Fruit fly (Drosophila melanogaster) whole organism, embryonic: ENCODE data around the gene Gr64b.

Experiments used
- ATbp ChIP-seq: fragments of 200-800 bp; sonication (Bioruptor generic); optimal IDR thresholded peaks from 2 replicates; lab custom pipeline; 2017; ENCODE audit warnings: missing biosample characterization, mild to moderate bottlenecking, missing genetic modification characterization, missing genetic modification reagents
- Ada2b ChIP-seq: fragments of 200-800 bp; sonication (Bioruptor generic); IDR thresholded peaks from 2 replicates; pipeline ENCODE4 v1.3.6; 2022; ENCODE audit warnings: missing biosample characterization, missing genetic modification characterization
- Aef1 ChIP-seq: fragments of 200-800 bp; sonication (Bioruptor generic); IDR thresholded peaks from 3 replicates; pipeline ENCODE4 v1.3.6; 2022; ENCODE audit warnings: missing biosample characterization, missing genetic modification characterization
- Atf6 ChIP-seq: fragments of 200-800 bp; sonication (Bioruptor generic); IDR thresholded peaks from 2 replicates; pipeline ENCODE4 v1.3.6; 2022; ENCODE audit warnings: missing biosample characterization, missing genetic modification characterization
- CG10565 ChIP-seq: fragments of 200-800 bp; sonication (Bioruptor generic); optimal IDR thresholded peaks from 3 replicates; lab custom pipeline; 2016; ENCODE audit warnings: missing biosample characterization, mild to moderate bottlenecking, missing genetic modification characterization
- CG11093 ChIP-seq: fragments of 200-800 bp; sonication (Bioruptor generic); IDR thresholded peaks from 3 replicates; pipeline ENCODE4 v1.3.6; 2022; ENCODE audit warnings: missing biosample characterization, missing genetic modification characterization
- CG11504 ChIP-seq: fragments of 200-800 bp; sonication (Bioruptor generic); optimal IDR thresholded peaks from 3 replicates; lab custom pipeline; 2019; ENCODE audit warnings: missing biosample characterization, mild to moderate bottlenecking, missing genetic modification characterization, moderate library complexity
- CG12219 ChIP-seq: fragments of 200-800 bp; sonication (Bioruptor generic); optimal IDR thresholded peaks from 3 replicates; lab custom pipeline; 2018; ENCODE audit warnings: missing biosample characterization, mild to moderate bottlenecking, missing genetic modification characterization
- CG13123 ChIP-seq: fragments of 200-800 bp; sonication (Bioruptor generic); optimal IDR thresholded peaks from 2 replicates; lab custom pipeline; 2016; ENCODE audit warnings: missing biosample characterization, missing genetic modification characterization
- CG14710 ChIP-seq: fragments of 200-800 bp; sonication (Bioruptor generic); optimal IDR thresholded peaks from 3 replicates; lab custom pipeline; 2019; ENCODE audit warnings: missing biosample characterization, mild to moderate bottlenecking, missing genetic modification characterization, moderate library complexity
- CG14965 ChIP-seq: fragments of 200-800 bp; sonication (Bioruptor generic); optimal IDR thresholded peaks from 2 replicates; lab custom pipeline; 2016; ENCODE audit warnings: missing biosample characterization, missing genetic modification characterization, borderline replicate concordance
- CG1529 ChIP-seq: fragments of 200-800 bp; sonication (Bioruptor generic); optimal IDR thresholded peaks from 3 replicates; lab custom pipeline; 2018; ENCODE audit warnings: missing biosample characterization, missing genetic modification characterization
- CG17186 ChIP-seq: fragments of 200-800 bp; sonication (Bioruptor generic); optimal IDR thresholded peaks from 3 replicates; lab custom pipeline; 2017; ENCODE audit warnings: missing biosample characterization, missing genetic modification reagents, missing genetic modification characterization
- CG17385 ChIP-seq: fragments of 200-800 bp; sonication (Bioruptor generic); optimal IDR thresholded peaks from 3 replicates; lab custom pipeline; 2018; ENCODE audit warnings: missing biosample characterization, mild to moderate bottlenecking, missing genetic modification characterization
- CG18476 ChIP-seq: fragments of 200-800 bp; sonication (Bioruptor generic); optimal IDR thresholded peaks from 2 replicates; lab custom pipeline; 2016; ENCODE audit warnings: missing biosample characterization, mild to moderate bottlenecking, missing genetic modification characterization
- CG30431 ChIP-seq: fragments of 200-800 bp; sonication (Bioruptor generic); optimal IDR thresholded peaks from 2 replicates; lab custom pipeline; 2017; ENCODE audit warnings: missing biosample characterization, missing genetic modification characterization
- CG3407 ChIP-seq: fragments of 200-800 bp; sonication (Bioruptor generic); optimal IDR thresholded peaks from 2 replicates; lab custom pipeline; 2018; ENCODE audit warnings: missing biosample characterization, mild to moderate bottlenecking, missing genetic modification characterization
- CG3726 ChIP-seq: fragments of 200-800 bp; sonication (Bioruptor generic); IDR thresholded peaks from 3 replicates; pipeline ENCODE4, ENCODE4 v1.3.6; 2022; ENCODE audit warnings: missing biosample characterization, missing genetic modification characterization
- CG6689 ChIP-seq: fragments of 200-800 bp; sonication (Bioruptor generic); IDR thresholded peaks from 2 replicates; pipeline ENCODE4 v1.3.6; 2022; ENCODE audit warnings: missing biosample characterization, missing genetic modification characterization
- CG7271 ChIP-seq: fragments of 200-800 bp; sonication (Bioruptor generic); optimal IDR thresholded peaks from 2 replicates; lab custom pipeline; 2018; ENCODE audit warnings: missing biosample characterization, mild to moderate bottlenecking, missing genetic modification characterization, moderate library complexity
- CG7963 ChIP-seq: fragments of 200-800 bp; sonication (Bioruptor generic); IDR thresholded peaks from 3 replicates; pipeline ENCODE4 v1.3.6; 2022; ENCODE audit warnings: missing biosample characterization, missing genetic modification characterization; ENCODE audit not compliant: partially characterized antibody
- CG9797 ChIP-seq: fragments of 200-800 bp; sonication (Bioruptor generic); optimal IDR thresholded peaks from 3 replicates; lab custom pipeline; 2018; ENCODE audit warnings: missing biosample characterization, mild to moderate bottlenecking, missing genetic modification characterization
- Camta ChIP-seq: fragments of 200-800 bp; sonication (Bioruptor generic); optimal IDR thresholded peaks from 2 replicates; lab custom pipeline; 2016; ENCODE audit warnings: missing biosample characterization, missing genetic modification characterization
- GATAe ChIP-seq: fragments of 200-800 bp; sonication (Bioruptor generic); conservative IDR thresholded peaks from 2 replicates; pipeline ENCODE4 v1.3.6; 2022; ENCODE audit warnings: missing biosample characterization, missing genetic modification characterization
- HLH3B ChIP-seq: fragments of 200-800 bp; sonication (Bioruptor generic); IDR thresholded peaks from 2 replicates; pipeline ENCODE4 v1.3.6; 2022; ENCODE audit warnings: missing biosample characterization, missing genetic modification characterization
- Hand ChIP-seq: fragments of 200-800 bp; sonication (Bioruptor generic); optimal IDR thresholded peaks from 2 replicates; lab custom pipeline; 2017; ENCODE audit warnings: mild to moderate bottlenecking, missing biosample characterization, missing genetic modification reagents, missing genetic modification characterization
- Hr3 ChIP-seq: fragments of 200-800 bp; sonication (Bioruptor generic); optimal IDR thresholded peaks from 3 replicates; lab custom pipeline; 2016; ENCODE audit warnings: missing biosample characterization, missing genetic modification characterization
- MBD-R2 ChIP-seq: fragments of 200-800 bp; sonication (Bioruptor generic); IDR thresholded peaks from 2 replicates; pipeline ENCODE4 v1.3.6; 2022; ENCODE audit warnings: missing biosample characterization, missing genetic modification characterization
- MESR4 ChIP-seq: fragments of 200-800 bp; sonication (Bioruptor generic); optimal IDR thresholded peaks from 2 replicates; lab custom pipeline; 2018; ENCODE audit warnings: missing biosample characterization, mild to moderate bottlenecking, missing genetic modification characterization, moderate library complexity
- Rfx ChIP-seq: fragments of 200-800 bp; sonication (Bioruptor generic); IDR thresholded peaks from 2 replicates; pipeline ENCODE4 v1.3.6; 2022; ENCODE audit warnings: missing biosample characterization, missing genetic modification characterization
- ara ChIP-seq: fragments of 200-800 bp; sonication (Bioruptor generic); IDR thresholded peaks from 2 replicates; pipeline ENCODE4 v1.3.6; 2022; ENCODE audit warnings: missing biosample characterization, missing genetic modification characterization
- bbx ChIP-seq: fragments of 200-800 bp; sonication (Bioruptor generic); IDR thresholded peaks from 2 replicates; pipeline ENCODE4 v1.3.6; 2022; ENCODE audit warnings: missing biosample characterization, missing genetic modification characterization; ENCODE audit not compliant: partially characterized antibody
- dan ChIP-seq: fragments of 200-800 bp; sonication (Bioruptor generic); IDR thresholded peaks from 2 replicates; pipeline ENCODE4 v1.3.6; 2022; ENCODE audit warnings: missing biosample characterization, missing genetic modification characterization
- dimm ChIP-seq: fragments of 200-800 bp; sonication (Bioruptor generic); IDR thresholded peaks from 2 replicates; pipeline ENCODE4 v1.3.6; 2022; ENCODE audit warnings: missing biosample characterization, missing genetic modification characterization
- dm ChIP-seq: fragments of 200-800 bp; sonication (Bioruptor generic); optimal IDR thresholded peaks from 3 replicates; lab custom pipeline; 2016; ENCODE audit warnings: missing biosample characterization, missing genetic modification characterization
- dmrt11E ChIP-seq: fragments of 200-800 bp; sonication (Bioruptor generic); optimal IDR thresholded peaks from 3 replicates; lab custom pipeline; 2018; ENCODE audit warnings: missing biosample characterization, mild to moderate bottlenecking, missing genetic modification characterization, moderate library complexity
- hkb ChIP-seq, 2 experiments: fragments of 200-800 bp in 1 of 2; fragments of >200 bp in 1 of 2; sonication (Bioruptor generic) in 1 of 2; IDR thresholded peaks in 1 of 2; optimal IDR thresholded peaks in 1 of 2; 2 replicates each; pipeline versions ENCODE4 v1.3.6 to Lab custom; 2017 to 2022; ENCODE audit warnings: missing biosample characterization in 1 of 2, missing genetic modification characterization in 1 of 2
- insv ChIP-seq, 2 experiments: fragments of 200-800 bp; sonication (Bioruptor generic); optimal IDR thresholded peaks; 3 replicates each; lab custom pipeline; 2016 to 2018; ENCODE audit warnings: missing biosample characterization in 2 of 2, missing genetic modification characterization in 2 of 2
- inv ChIP-seq: fragments of 200-800 bp; sonication (Bioruptor generic); IDR thresholded peaks from 2 replicates; pipeline ENCODE4 v1.3.6; 2022; ENCODE audit warnings: missing biosample characterization, missing genetic modification characterization; ENCODE audit not compliant: partially characterized antibody
- kay ChIP-seq: fragments of 200-800 bp; sonication (Bioruptor generic); optimal IDR thresholded peaks from 2 replicates; lab custom pipeline; 2016; ENCODE audit warnings: missing biosample characterization, missing genetic modification characterization
- lola ChIP-seq, 3 experiments: fragments of >200 bp in 2 of 3; fragments of 200-800 bp in 1 of 3; sonication (Bioruptor generic) in 1 of 3; optimal IDR thresholded peaks; 2 replicates each; lab custom pipeline; 2017 to 2019; ENCODE audit warnings: missing biosample characterization in 3 of 3, missing genetic modification characterization in 3 of 3, mild to moderate bottlenecking in 1 of 3, moderate library complexity in 1 of 3
- lov ChIP-seq, 2 experiments: fragments of 200-800 bp in 1 of 2; fragments of >200 bp in 1 of 2; sonication (Bioruptor generic) in 1 of 2; IDR thresholded peaks in 1 of 2; optimal IDR thresholded peaks in 1 of 2; 2 replicates in 1 of 2; 3 replicates in 1 of 2; pipeline versions ENCODE4 v1.3.6 to Lab custom; 2017 to 2022; ENCODE audit warnings: missing biosample characterization in 1 of 2, missing genetic modification characterization in 1 of 2
- pan ChIP-seq, 4 experiments: fragments of >200 bp in 3 of 4; fragments of 200-800 bp in 1 of 4; sonication (Bioruptor generic) in 1 of 4; optimal IDR thresholded peaks in 3 of 4; IDR thresholded peaks in 1 of 4; 2 replicates each; pipeline versions ENCODE4 v1.3.6 to Lab custom; 2017 to 2022; ENCODE audit warnings: missing biosample characterization in 2 of 4, missing genetic modification characterization in 2 of 4, mixed read lengths in 1 of 4
- peb ChIP-seq: fragments of 200-800 bp; sonication (Bioruptor generic); IDR thresholded peaks from 2 replicates; pipeline ENCODE4 v1.3.6; 2022; ENCODE audit warnings: missing biosample characterization, missing genetic modification characterization
- pita ChIP-seq: fragments of 200-800 bp; sonication (Bioruptor generic); optimal IDR thresholded peaks from 2 replicates; lab custom pipeline; 2017; ENCODE audit warnings: missing biosample characterization, mild to moderate bottlenecking, missing genetic modification characterization
- row ChIP-seq: fragments of 200-800 bp; sonication (Bioruptor generic); IDR thresholded peaks from 3 replicates; pipeline ENCODE4 v1.3.6; 2022; ENCODE audit warnings: missing biosample characterization, missing genetic modification characterization
- sna ChIP-seq: fragments of 200-800 bp; sonication (Bioruptor generic); IDR thresholded peaks from 2 replicates; pipeline ENCODE4 v1.3.6; 2022; ENCODE audit warnings: missing biosample characterization, missing genetic modification characterization; ENCODE audit not compliant: partially characterized antibody
- stwl ChIP-seq: fragments of 200-800 bp; sonication (Bioruptor generic); optimal IDR thresholded peaks from 3 replicates; lab custom pipeline; 2018; ENCODE audit warnings: missing biosample characterization, mild to moderate bottlenecking, missing genetic modification characterization, moderate library complexity
- vfl ChIP-seq: fragments of 200-800 bp; sonication (Bioruptor generic); optimal IDR thresholded peaks from 2 replicates; lab custom pipeline; 2016; ENCODE audit warnings: missing biosample characterization, missing genetic modification characterization

Gene Gr64b

DNA sequence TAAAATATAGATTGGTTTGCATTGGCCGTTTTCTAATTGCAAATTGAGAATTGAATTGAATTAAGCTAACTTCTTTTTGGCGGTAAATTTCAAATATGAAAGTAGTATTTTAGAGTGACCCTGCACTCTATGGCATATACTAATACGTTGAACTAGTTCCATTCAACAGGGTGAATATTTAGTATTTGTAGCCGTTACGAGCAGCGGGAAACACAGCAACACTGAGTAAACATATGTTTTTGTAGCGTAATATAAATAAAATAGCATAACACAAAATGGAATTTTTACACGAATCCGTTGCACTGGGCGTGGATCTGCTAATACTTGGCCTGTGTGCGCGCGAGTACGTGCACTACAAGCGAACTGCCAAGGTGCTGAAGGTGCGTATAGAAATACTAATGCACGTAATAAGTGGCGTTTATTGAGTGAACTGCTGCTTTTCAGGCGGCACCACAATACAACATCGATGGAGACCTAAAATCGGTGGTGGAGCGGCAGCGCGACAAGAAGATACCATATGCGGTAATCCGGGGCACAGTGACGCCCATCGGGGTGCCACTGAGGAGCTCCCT lies 7.1 kb upstream of the Gr64b start, which contains the start of gene Mul1 (continued):
- TF ChIP-seq Hr3 (no peak), CG7271 (tag; lab: Kevin White, UChicago) (no peak), CG9797 (GFP tag; lab: Kevin White, UChicago) (peak; percentile 78), dimm (no peak), CG10565 (GFP tag; lab: Kevin White, UChicago) (no peak), lola (GFP tag; optimal IDR thresholded peaks at IDR 0.05; lab: Kevin White, UChicago) (no peak), CG17385 (no peak), Camta (GFP tag; lab: Kevin White, UChicago) (no peak), ATbp (GFP tag; lab: Kevin White, UChicago) (no peak), CG18476 (no peak), vfl (GFP tag; lab: Kevin White, UChicago) (no peak), pita (GFP tag; lab: Kevin White, UChicago) (no peak), peb (no peak), CG7963 (GFP tag; lab: Robert Waterston, UW) (no peak), CG30431 (GFP tag; lab: Kevin White, UChicago) (no peak), Rfx (GFP tag; lab: Robert Waterston, UW) (no peak), pan (optimal IDR thresholded peaks at IDR 0.05; lab: Kevin White, UChicago) (no peak), pan (GFP tag; optimal IDR thresholded peaks at IDR 0.05 in 1 of 2, IDR thresholded peaks at IDR 0.05 in 1 of 2) (no peak), CG3726 (no peak), kay (GFP tag; lab: Kevin White, UChicago) (no peak), inv (no peak), dm (GFP tag; lab: Kevin White, UChicago) (no peak), dmrt11E (tag; lab: Kevin White, UChicago) (no peak), CG6689 (no peak), Hand (GFP tag; lab: Kevin White, UChicago) (no peak), CG14710 (tag; lab: Kevin White, UChicago) (peak; percentile 56), HLH3B (GFP tag; lab: Robert Waterston, UW) (no peak), GATAe (GFP tag; lab: Robert Waterston, UW) (no peak), ara (GFP tag; lab: Robert Waterston, UW) (no peak), CG3407 (GFP tag; lab: Kevin White, UChicago) (no peak), CG14965 (no peak), insv (GFP tag; optimal IDR thresholded peaks at IDR 0.05; lab: Kevin White, UChicago) (no peak), Ada2b (GFP tag; lab: Robert Waterston, UW) (no peak), stwl (tag; lab: Kevin White, UChicago) (peak; percentile 86), lov (optimal IDR thresholded peaks at IDR 0.05; lab: Kevin White, UChicago) (no peak), lov (GFP tag; IDR thresholded peaks at IDR 0.05; lab: Robert Waterston, UW) (no peak), MESR4 (GFP tag; lab: Kevin White, UChicago) (peak; percentile 54), Atf6 (GFP tag; lab: Robert Waterston, UW) (no peak), CG17186 (peak; percentile 24), CG13123 (no peak), Aef1 (GFP tag; lab: Robert Waterston, UW) (no peak), bbx (GFP tag; lab: Robert Waterston, UW) (no peak), hkb (optimal IDR thresholded peaks at IDR 0.05; lab: Kevin White, UChicago) (no peak), hkb (GFP tag; IDR thresholded peaks at IDR 0.05; lab: Robert Waterston, UW) (0 out of 2 replicates have a peak, but pooled peaks have one; percentile 8), CG12219 (GFP tag; lab: Kevin White, UChicago) (no peak), CG11504 (tag; lab: Kevin White, UChicago) (no peak), CG1529 (GFP tag; lab: Kevin White, UChicago) (no peak), sna (no peak), row (peak; percentile 27; the same call in 1 of the 3 replicates), dan (GFP tag; lab: Robert Waterston, UW) (no peak), CG11093 (GFP tag; lab: Robert Waterston, UW) (no peak), MBD-R2 (peak; percentile 83)
